Fruit fly (Drosophila melanogaster) Kc167 (cell line): ENCODE data around the gene Oatp33Ea.

Source experiments
- Myc ChIP-seq: fragments of >200 bp; optimal IDR thresholded peaks from 2 replicates; lab custom pipeline; 2017; ENCODE audit warnings: missing external identifiers
- h ChIP-seq: fragments of >200 bp; optimal IDR thresholded peaks from 3 replicates; lab custom pipeline; 2018; ENCODE audit warnings: missing external identifiers
- insv ChIP-seq: fragments of >200 bp; optimal IDR thresholded peaks from 3 replicates; lab custom pipeline; 2018; ENCODE audit warnings: missing external identifiers
- psq ChIP-seq: fragments of >200 bp; optimal IDR thresholded peaks from 2 replicates; lab custom pipeline; 2017; ENCODE audit warnings: missing external identifiers

dm6 chr2L:12457715-12458114 lies 12.0 kb upstream of the Oatp33Ea start:
- TF ChIP-seq h (lab: Kevin White, UChicago) (no peak), insv (lab: Kevin White, UChicago) (no peak), psq (lab: Kevin White, UChicago) (no peak), Myc (no peak)
